Worm (Caenorhabditis elegans) whole organism, L4/young adult: ENCODE results near the gene nspg-13.

Experiments
- dao-5 ChIP-seq: sonication (generic microtip); optimal IDR thresholded peaks from 2 replicates; lab custom pipeline; 2016; ENCODE audit warnings: missing genotype, missing genetic modification characterization, moderate library complexity, missing compliant biosample characterization
- him-1 ChIP-seq: sonication (generic microtip); optimal IDR thresholded peaks from 2 replicates; lab custom pipeline; 2016; ENCODE audit warnings: missing genotype, missing genetic modification reagents, missing genetic modification characterization, missing compliant biosample characterization

ce11 chrX:5205561-5205960 is 49.4 kb upstream of the nspg-13 start, which contains the start of gene H28G03.2:
- TF ChIP-seq him-1 (tag; lab: Kevin White, UChicago) (no peak), dao-5 (tag; lab: Kevin White, UChicago) (no peak)
